Worm (Caenorhabditis elegans) whole organism, young adult: ENCODE measurements around the gene nhr-41.

Experiments used
- B0019.2 ChIP-seq: fragments of 200-800 bp; sonication (Bioruptor generic); conservative IDR thresholded peaks from 2 replicates; pipeline ENCODE4 v1.3.6; 2022; ENCODE audit warnings: missing genetic modification reagents, missing genetic modification characterization, missing compliant biosample characterization
- B0261.1 ChIP-seq: sonication (generic microtip); optimal IDR thresholded peaks from 2 replicates; lab custom pipeline; 2016; ENCODE audit warnings: mild to moderate bottlenecking, missing genetic modification characterization, moderate library complexity, missing compliant biosample characterization
- B0336.3 ChIP-seq: fragments of 200-800 bp; sonication (Bioruptor generic); IDR thresholded peaks from 2 replicates; pipeline ENCODE4 v1.3.6; 2022; ENCODE audit warnings: missing genetic modification characterization, missing compliant biosample characterization
- F52B5.7 ChIP-seq: sonication (generic microtip); optimal IDR thresholded peaks from 2 replicates; lab custom pipeline; 2016; ENCODE audit warnings: mild to moderate bottlenecking, missing genetic modification characterization, missing compliant biosample characterization
- K11D2.4 ChIP-seq: fragments of 200-800 bp; sonication (Bioruptor generic); IDR thresholded peaks from 2 replicates; pipeline ENCODE4 v1.3.6; 2022; ENCODE audit warnings: missing genetic modification reagents, missing genetic modification characterization, missing compliant biosample characterization
- K12H6.12 ChIP-seq: fragments of 200-800 bp; sonication (Bioruptor generic); optimal IDR thresholded peaks from 2 replicates; lab custom pipeline; 2018; ENCODE audit warnings: mild to moderate bottlenecking, missing genetic modification characterization, missing compliant biosample characterization
- T26A5.8 ChIP-seq: sonication (generic microtip); optimal IDR thresholded peaks from 2 replicates; lab custom pipeline; 2016; ENCODE audit warnings: missing genetic modification characterization, missing compliant biosample characterization
- Y53G8AR.9 ChIP-seq: fragments of 200-800 bp; sonication (Bioruptor generic); conservative IDR thresholded peaks from 2 replicates; pipeline ENCODE4 v1.3.6; 2022; ENCODE audit warnings: missing genetic modification reagents, missing genetic modification characterization, missing compliant biosample characterization
- Y67H2A.10 ChIP-seq: fragments of 200-800 bp; sonication (Bioruptor generic); conservative IDR thresholded peaks from 2 replicates; pipeline ENCODE4 v1.3.6; 2022; ENCODE audit warnings: missing genetic modification reagents, missing genetic modification characterization, missing compliant biosample characterization
- Y95B8A.8 ChIP-seq: fragments of 200-800 bp; sonication (Bioruptor generic); IDR thresholded peaks from 2 replicates; pipeline ENCODE4 v1.3.6; 2022; ENCODE audit warnings: missing genetic modification reagents, missing genetic modification characterization, missing compliant biosample characterization
- ZK185.1 ChIP-seq: sonication (generic microtip); optimal IDR thresholded peaks from 2 replicates; lab custom pipeline; 2016; ENCODE audit warnings: mild to moderate bottlenecking, missing genetic modification characterization, missing compliant biosample characterization; ENCODE audit not compliant: poor library complexity, severe bottlenecking
- attf-5 ChIP-seq: fragments of 200-800 bp; sonication (Bioruptor generic); optimal IDR thresholded peaks from 2 replicates; lab custom pipeline; 2018; ENCODE audit warnings: mild to moderate bottlenecking, missing genetic modification characterization, missing compliant biosample characterization
- attf-6 ChIP-seq: fragments of 200-800 bp; sonication (Bioruptor generic); IDR thresholded peaks from 2 replicates; pipeline ENCODE4 v1.3.6; 2022; ENCODE audit warnings: missing genetic modification reagents, missing genetic modification characterization, missing compliant biosample characterization
- bed-2 ChIP-seq: fragments of 200-800 bp; sonication (Bioruptor generic); IDR thresholded peaks from 2 replicates; pipeline ENCODE4 v1.3.6; 2022; ENCODE audit warnings: missing genetic modification reagents, missing genetic modification characterization, missing compliant biosample characterization
- cebp-1 ChIP-seq, 2 experiments: fragments of 200-800 bp in 1 of 2; sonication (Bioruptor generic) in 1 of 2; sonication (generic microtip) in 1 of 2; IDR thresholded peaks in 1 of 2; optimal IDR thresholded peaks in 1 of 2; 2 replicates each; pipeline versions ENCODE4 v1.3.6 to Lab custom; 2017 to 2022; ENCODE audit warnings: missing compliant biosample characterization in 2 of 2, missing genetic modification characterization in 2 of 2, mild to moderate bottlenecking in 1 of 2, missing genetic modification reagents in 1 of 2, moderate library complexity in 1 of 2
- cebp-2 ChIP-seq: fragments of 200-800 bp; sonication (Bioruptor generic); IDR thresholded peaks from 2 replicates; pipeline ENCODE4 v1.3.6; 2022; ENCODE audit warnings: missing genetic modification characterization, missing compliant biosample characterization
- chd-7 ChIP-seq: sonication (generic microtip); optimal IDR thresholded peaks from 2 replicates; lab custom pipeline; 2016; ENCODE audit warnings: mild to moderate bottlenecking, missing genetic modification characterization, moderate library complexity, missing compliant biosample characterization
- hlh-26 ChIP-seq: fragments of 200-800 bp; sonication (Bioruptor generic); conservative IDR thresholded peaks from 2 replicates; pipeline ENCODE4 v1.3.6; 2022; ENCODE audit warnings: missing genetic modification reagents, missing genetic modification characterization, missing compliant biosample characterization
- let-526 ChIP-seq: fragments of 200-800 bp; sonication (Bioruptor generic); IDR thresholded peaks from 2 replicates; pipeline ENCODE4 v1.3.6; 2022; ENCODE audit warnings: missing genetic modification reagents, missing genetic modification characterization, missing compliant biosample characterization
- lin-35 ChIP-seq, 3 experiments: fragments of 150-350 bp in 2 of 3; sonication (generic microtip) in 1 of 3; optimal IDR thresholded peaks; 2 replicates each; lab custom pipeline; 2014 to 2018; ENCODE audit warnings: missing biosample characterization in 3 of 3, missing genetic modification characterization in 3 of 3, missing genetic modification reagents in 3 of 3
- madf-10 ChIP-seq: sonication (generic microtip); optimal IDR thresholded peaks from 2 replicates; lab custom pipeline; 2016; ENCODE audit warnings: mild to moderate bottlenecking, missing genetic modification characterization, missing compliant biosample characterization
- mcd-1 ChIP-seq: fragments of 200-800 bp; sonication (Bioruptor generic); IDR thresholded peaks from 2 replicates; pipeline ENCODE4 v1.3.6; 2022; ENCODE audit warnings: missing genetic modification reagents, missing genetic modification characterization, missing compliant biosample characterization
- mel-28 ChIP-seq: sonication (generic microtip); optimal IDR thresholded peaks from 2 replicates; lab custom pipeline; 2016; ENCODE audit warnings: borderline replicate concordance, mild to moderate bottlenecking, missing genetic modification characterization, missing compliant biosample characterization
- rcor-1 ChIP-seq: fragments of 200-800 bp; sonication (Bioruptor generic); IDR thresholded peaks from 2 replicates; pipeline ENCODE4 v1.3.6; 2022; ENCODE audit warnings: missing genetic modification reagents, missing genetic modification characterization, missing compliant biosample characterization
- rpc-1 ChIP-seq, 2 experiments: fragments of 150-350 bp in 1 of 2; sonication (generic microtip) in 1 of 2; optimal IDR thresholded peaks; 2 replicates each; lab custom pipeline; 2014 to 2018; ENCODE audit warnings: missing biosample characterization in 1 of 2, missing genetic modification characterization in 1 of 2, missing genetic modification reagents in 1 of 2, missing genotype in 1 of 2
- snpc-1.3 ChIP-seq: sonication (generic microtip); optimal IDR thresholded peaks from 2 replicates; lab custom pipeline; 2017; ENCODE audit warnings: missing genetic modification characterization, mild to moderate bottlenecking, missing compliant biosample characterization, antibody characterized with exemption, moderate library complexity, missing genotype, missing genetic modification reagents; ENCODE audit not compliant: insufficient read depth
- tbp1 ChIP-seq: fragments of 200-800 bp; sonication (Bioruptor generic); optimal IDR thresholded peaks from 2 replicates; lab custom pipeline; 2018; ENCODE audit warnings: mild to moderate bottlenecking, missing genetic modification characterization, missing compliant biosample characterization
- ztf-18 ChIP-seq: sonication (generic microtip); optimal IDR thresholded peaks from 2 replicates; lab custom pipeline; 2016; ENCODE audit warnings: missing genotype, mild to moderate bottlenecking, missing genetic modification characterization, missing compliant biosample characterization
- ztf-28 ChIP-seq: fragments of 200-800 bp; sonication (Bioruptor generic); IDR thresholded peaks from 2 replicates; pipeline ENCODE4 v1.3.6; 2022; ENCODE audit warnings: missing genetic modification reagents, missing genetic modification characterization, missing compliant biosample characterization

Gene nhr-41

DNA sequence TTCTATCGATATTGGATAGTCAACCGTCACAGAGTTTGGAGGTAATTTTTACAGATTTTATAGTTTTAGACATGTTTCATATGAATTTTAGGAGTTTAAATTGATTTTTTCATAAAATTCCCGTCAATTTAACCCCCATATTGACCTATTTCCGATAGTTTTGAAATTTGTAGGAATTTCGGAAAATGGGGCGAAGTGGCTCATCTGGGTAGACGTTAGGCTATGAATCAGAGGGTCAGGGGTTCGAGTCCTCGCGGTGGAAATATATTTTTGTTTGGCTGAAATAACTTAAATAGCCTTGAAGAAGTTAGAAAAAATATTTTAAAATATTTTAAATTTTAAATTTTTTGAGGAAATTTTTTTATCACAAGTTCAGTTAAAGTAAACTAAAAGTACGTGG, 5.4 kb downstream of the nhr-41 start:
- TF ChIP-seq rpc-1 (optimal IDR thresholded peaks at IDR 0.05; lab: Kevin White, UChicago) (no peak), rpc-1 (tag; optimal IDR thresholded peaks at IDR 0.05; lab: Kevin White, UChicago) (peak; percentile 51), tbp1 (GFP tag; lab: Kevin White, UChicago) (peak; percentile 50), let-526 (GFP tag; lab: Robert Waterston, UW) (no peak), T26A5.8 (tag; lab: Kevin White, UChicago) (no peak)

DNA sequence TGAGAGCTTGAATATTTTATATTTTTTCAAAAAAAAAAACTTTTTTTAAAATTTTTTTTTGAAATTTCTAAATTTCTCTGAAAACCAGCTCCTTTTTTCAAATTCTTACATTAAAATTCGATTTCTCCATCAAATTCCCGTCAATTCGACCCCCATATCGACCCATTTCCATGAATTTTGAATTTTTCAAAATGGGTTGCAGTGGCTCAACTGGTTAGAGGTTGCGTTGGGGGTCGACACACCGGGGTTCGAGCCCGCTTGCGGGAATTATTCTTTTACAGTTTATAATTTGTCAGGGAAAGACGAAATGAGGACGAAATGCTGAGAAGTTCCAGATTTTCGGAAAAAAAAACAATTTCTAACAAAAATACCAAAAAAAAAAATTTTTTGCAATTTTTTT, 8.1 kb downstream of the nhr-41 start:
- TF ChIP-seq tbp1 (GFP tag; lab: Kevin White, UChicago), result peak; percentile 80
- TF ChIP-seq rpc-1 (optimal IDR thresholded peaks at IDR 0.05; lab: Kevin White, UChicago), result peak; percentile 27
- peak; percentile 68 for TF ChIP-seq rpc-1 (tag; optimal IDR thresholded peaks at IDR 0.05; lab: Kevin White, UChicago)
- peak; percentile 42 for TF ChIP-seq B0261.1
- TF ChIP-seq bed-2 (GFP tag; lab: Robert Waterston, UW), result no peak

DNA sequence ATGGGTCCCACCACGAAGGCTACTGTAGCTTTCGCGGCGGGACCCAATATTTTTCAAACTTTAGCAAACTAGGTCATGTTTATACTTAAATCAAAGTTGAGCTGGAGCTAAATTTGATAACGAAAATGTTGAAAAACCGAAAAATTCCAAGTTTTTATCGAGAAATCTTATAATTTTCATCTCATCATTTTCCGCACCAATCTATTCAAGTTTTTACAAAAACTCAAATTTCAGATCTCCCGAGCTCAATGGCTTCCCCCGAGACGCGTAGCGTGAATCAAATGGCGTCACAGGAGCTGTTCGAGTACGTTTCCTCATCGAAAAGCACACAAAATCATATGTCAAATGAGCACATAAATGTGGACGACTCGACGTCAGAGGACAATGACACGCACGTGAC, 11.9 kb downstream of the nhr-41 start:
- no peak for TF ChIP-seq cebp-1 (GFP tag; IDR thresholded peaks at IDR 0.05; lab: Robert Waterston, UW)
- TF ChIP-seq cebp-1 (tag; optimal IDR thresholded peaks at IDR 0.05; lab: Kevin White, UChicago), result no peak
- no peak for TF ChIP-seq hlh-26 (GFP tag; lab: Robert Waterston, UW)
- no peak for TF ChIP-seq K12H6.12 (tag; lab: Kevin White, UChicago)
- TF ChIP-seq cebp-2 (GFP tag; lab: Robert Waterston, UW), result no peak
- no peak for TF ChIP-seq ztf-28 (GFP tag; lab: Robert Waterston, UW)
- no peak for TF ChIP-seq snpc-1.3 (tag; lab: Kevin White, UChicago)
- TF ChIP-seq mel-28, result no peak
- no peak for TF ChIP-seq attf-5 (GFP tag; lab: Kevin White, UChicago)
- no peak for TF ChIP-seq B0019.2 (GFP tag; lab: Robert Waterston, UW)
- TF ChIP-seq lin-35 (GFP tag; optimal IDR thresholded peaks at IDR 0.05; lab: Kevin White, UChicago), result no peak
- TF ChIP-seq Y67H2A.10 (GFP tag; lab: Robert Waterston, UW), result no peak
- no peak for TF ChIP-seq Y53G8AR.9 (GFP tag; lab: Robert Waterston, UW)
- no peak for TF ChIP-seq B0336.3
- TF ChIP-seq madf-10 (tag; lab: Kevin White, UChicago), result no peak
- TF ChIP-seq chd-7, result no peak
- TF ChIP-seq rcor-1, result no peak
- TF ChIP-seq ztf-18 (tag; lab: Kevin White, UChicago), result no peak
- TF ChIP-seq, all 124 proteins: peak for 0

DNA sequence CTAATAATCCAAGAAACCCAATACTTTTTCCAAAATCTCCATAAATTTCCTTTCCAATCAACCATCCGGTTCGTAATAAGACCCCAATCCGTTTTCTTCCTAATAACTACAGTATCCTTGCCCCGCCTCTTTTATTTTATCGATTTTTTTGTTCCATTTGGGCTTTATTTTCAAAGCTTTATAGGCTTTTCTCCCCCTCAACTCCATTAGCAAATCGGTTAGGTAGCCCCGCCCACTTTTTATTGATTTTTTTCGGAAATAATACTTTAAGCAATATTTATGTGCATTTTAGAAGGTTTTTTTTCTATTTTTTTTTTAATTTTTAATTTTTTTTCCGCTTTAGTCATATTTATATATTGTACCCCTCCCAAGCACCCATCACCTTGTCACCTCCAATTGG, 14.0 kb downstream of the nhr-41 start:
- no peak for TF ChIP-seq Y67H2A.10 (GFP tag; lab: Robert Waterston, UW)
- TF ChIP-seq mel-28, result no peak

DNA sequence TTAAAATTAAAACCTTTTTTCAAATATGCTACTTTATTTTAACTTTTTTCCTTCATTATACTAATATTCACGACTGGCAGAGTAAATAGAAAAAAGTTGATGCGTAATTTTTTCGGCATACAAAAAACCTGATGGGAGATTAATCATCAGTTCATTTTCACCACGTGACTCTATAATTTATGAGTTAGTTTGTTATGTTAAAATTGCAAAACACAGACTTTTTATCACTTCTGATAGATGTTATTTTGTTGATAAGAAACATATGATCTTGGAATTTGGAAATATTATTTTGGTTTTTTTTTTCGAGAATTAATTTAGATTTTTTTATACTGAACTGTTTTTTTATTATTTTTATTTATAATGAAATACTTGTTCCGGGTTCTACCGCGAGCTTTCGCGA, 17.9 kb downstream of the nhr-41 start:
- no peak for TF ChIP-seq K11D2.4
- no peak for TF ChIP-seq Y95B8A.8 (GFP tag; lab: Robert Waterston, UW)
- no peak for TF ChIP-seq Y53G8AR.9 (GFP tag; lab: Robert Waterston, UW)
- TF ChIP-seq snpc-1.3 (tag; lab: Kevin White, UChicago), result no peak
- no peak for TF ChIP-seq attf-6 (GFP tag; lab: Robert Waterston, UW)
- no peak for TF ChIP-seq mcd-1 (GFP tag; lab: Robert Waterston, UW)
- TF ChIP-seq F52B5.7 (tag; lab: Kevin White, UChicago), result no peak
- no peak for TF ChIP-seq ZK185.1 (tag; lab: Kevin White, UChicago)
